Worm (Caenorhabditis elegans) whole organism, L1 larva: ENCODE data around the gene srh-212.

Source experiments
- aha-1 ChIP-seq: fragments of 150-350 bp; optimal IDR thresholded peaks from 2 replicates; lab custom pipeline; 2014; ENCODE audit warnings: missing biosample characterization, missing genetic modification characterization
- ama-1 ChIP-seq: fragments of 150-350 bp; optimal IDR thresholded peaks from 2 replicates; lab custom pipeline; 2014
- ceh-82 ChIP-seq, 3 experiments: fragments of 150-350 bp in 1 of 3; sonication (generic microtip) in 2 of 3; optimal IDR thresholded peaks; 2 replicates each; lab custom pipeline; 2014 to 2017; ENCODE audit warnings: missing biosample characterization in 3 of 3, missing genetic modification characterization in 3 of 3
- elt-2 ChIP-seq: sonication (generic microtip); optimal IDR thresholded peaks from 2 replicates; lab custom pipeline; 2016; ENCODE audit warnings: missing genetic modification characterization, mild to moderate bottlenecking, inconsistent platforms, missing compliant biosample characterization, missing genetic modification reagents
- fkh-10 ChIP-seq: sonication (generic microtip); optimal IDR thresholded peaks from 2 replicates; lab custom pipeline; 2017; ENCODE audit warnings: missing biosample characterization, missing genetic modification reagents, missing genetic modification characterization
- fos-1 ChIP-seq: fragments of 150-350 bp; optimal IDR thresholded peaks from 2 replicates; lab custom pipeline; 2014; ENCODE audit warnings: missing biosample characterization, missing genetic modification characterization
- mep-1 ChIP-seq: fragments of 150-350 bp; optimal IDR thresholded peaks from 2 replicates; lab custom pipeline; 2014; ENCODE audit warnings: missing biosample characterization, missing genetic modification characterization
- rnt-1 ChIP-seq: sonication (generic microtip); optimal IDR thresholded peaks from 2 replicates; lab custom pipeline; 2016; ENCODE audit warnings: mild to moderate bottlenecking, missing genetic modification characterization, moderate library complexity, missing compliant biosample characterization
- skn-1 ChIP-seq: fragments of 150-350 bp; optimal IDR thresholded peaks from 2 replicates; lab custom pipeline; 2014; ENCODE audit warnings: missing biosample characterization, missing genetic modification characterization
- tbx-2 ChIP-seq: sonication (generic microtip); optimal IDR thresholded peaks from 2 replicates; lab custom pipeline; 2016; ENCODE audit warnings: missing genetic modification characterization, missing compliant biosample characterization
- unc-130 ChIP-seq: fragments of 150-350 bp; optimal IDR thresholded peaks from 2 replicates; lab custom pipeline; 2017; ENCODE audit warnings: missing biosample characterization, missing genetic modification characterization, inconsistent platforms
- unc-62 ChIP-seq: fragments of 150-350 bp; optimal IDR thresholded peaks from 2 replicates; lab custom pipeline; 2014; ENCODE audit warnings: missing biosample characterization, missing genetic modification reagents, missing genetic modification characterization
- zag-1 ChIP-seq: fragments of 150-350 bp; optimal IDR thresholded peaks from 2 replicates; lab custom pipeline; 2014; ENCODE audit warnings: missing biosample characterization, missing genetic modification characterization

DNA sequence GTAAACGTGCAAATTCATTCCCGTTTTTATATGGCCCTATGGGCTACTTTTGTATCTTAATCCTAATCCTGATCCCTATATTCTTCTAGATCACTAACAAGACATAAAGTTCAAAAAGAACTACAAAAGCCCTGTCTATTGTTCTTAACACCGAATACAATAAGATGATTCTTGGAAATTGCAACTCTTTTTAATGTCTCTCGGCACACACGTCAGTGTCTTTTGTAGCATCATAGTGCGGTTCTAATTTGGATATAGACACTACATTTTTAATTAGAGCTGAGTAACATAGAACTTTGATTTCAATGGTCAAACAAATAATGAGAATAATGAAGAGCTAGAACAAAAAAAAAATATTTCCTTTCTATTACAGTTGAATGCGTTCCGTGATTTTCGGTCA, 42.9 kb upstream of the srh-212 start:
- TF ChIP-seq mep-1: no peak
- TF ChIP-seq rnt-1 (tag; lab: Kevin White, UChicago): no peak
- no peak for TF ChIP-seq tbx-2 (tag; lab: Kevin White, UChicago)
- TF ChIP-seq unc-62 (GFP tag; lab: Kevin White, UChicago): no peak
- no peak for TF ChIP-seq ama-1 (lab: Kevin White, UChicago)
- no peak for TF ChIP-seq unc-130
- no peak for TF ChIP-seq skn-1 (tag; lab: Kevin White, UChicago)
- TF ChIP-seq ceh-82 (tag; optimal IDR thresholded peaks at IDR 0.05; lab: Kevin White, UChicago): no peak
- no peak for TF ChIP-seq fkh-10 (GFP tag; lab: Kevin White, UChicago)
- TF ChIP-seq aha-1 (tag; lab: Kevin White, UChicago): no peak
- no peak for TF ChIP-seq zag-1 (tag; lab: Kevin White, UChicago)
- no peak for TF ChIP-seq elt-2
- no peak for TF ChIP-seq fos-1 (tag; lab: Kevin White, UChicago)
